Worm (Caenorhabditis elegans): ENCODE measurements around the gene zyg-1.
"Not testable (repeated sequence)": the region's sequence is repeated elsewhere in the genome, so short reads cannot be mapped to it uniquely, and the experiment has no call there.

DNA sequence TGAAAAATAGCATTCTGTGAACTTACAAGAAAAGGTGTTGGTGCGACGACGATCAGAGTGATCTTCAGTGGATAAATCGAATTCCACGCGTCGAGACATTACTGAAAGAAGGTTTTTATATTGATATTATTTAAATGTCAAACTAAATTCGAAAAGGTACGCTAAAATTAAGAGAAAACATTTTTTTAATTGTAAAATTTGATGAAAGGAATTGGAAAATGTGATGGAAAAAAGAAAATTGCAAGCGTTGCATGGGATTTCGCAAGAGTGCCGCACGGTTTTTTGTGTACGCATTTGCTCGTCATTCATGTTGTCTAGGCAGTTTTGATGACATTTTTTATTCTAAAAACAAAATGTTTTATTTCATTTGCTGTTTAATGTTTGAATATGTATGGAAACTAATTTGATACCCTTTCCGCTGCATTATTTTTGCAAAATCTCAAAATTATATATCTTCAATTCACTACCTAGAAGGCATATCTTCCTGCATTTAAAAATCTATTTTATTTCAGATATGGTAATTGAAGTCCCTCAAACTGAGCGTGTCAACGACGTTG lies 27.1 kb upstream of the zyg-1 start, which contains the start of the genes eif-3.L and npl-4.2:
- not testable (repeated sequence) for TF ChIP-seq ceh-100 (GFP tag; IDR thresholded peaks at IDR 0.05); dpl-1 (GFP tag; optimal IDR thresholded peaks at IDR 0.05); B0261.1 (tag; optimal IDR thresholded peaks at IDR 0.05)

Measured in whole organism, young adult.